Worm (Caenorhabditis elegans): ENCODE data around the gene hhat-2.

Gene hhat-2

DNA sequence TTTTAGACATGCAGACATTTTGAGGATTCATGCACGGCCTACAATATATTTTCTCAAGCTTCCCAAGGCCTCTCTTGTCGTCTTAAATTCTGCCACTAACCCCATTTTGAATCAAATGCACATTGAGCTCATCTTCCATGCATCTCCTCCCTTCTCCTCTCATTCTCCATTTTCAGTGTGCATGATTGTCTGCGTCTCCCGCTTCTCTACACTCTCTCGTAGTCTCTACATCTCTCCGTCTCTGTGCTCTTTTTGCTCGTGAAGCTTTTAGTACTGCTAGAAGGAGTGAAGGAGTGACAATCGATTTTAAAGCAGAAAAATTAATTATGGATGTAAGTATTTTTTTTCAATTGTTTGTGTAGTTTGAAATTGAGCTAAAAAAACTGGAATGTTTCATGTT lies 8.0 kb upstream of the hhat-2 start, which contains the start of gene Y57G11C.22:
Y57G11C.22 (plus strand) TSS at position 327 of the 400 bp plus-strand sequence.
- no peak for TF ChIP-seq hmg-4 (GFP tag; optimal IDR thresholded peaks at IDR 0.05)
- no peak for TF ChIP-seq pes-1 (GFP tag; IDR thresholded peaks at IDR 0.05)
- no peak for TF ChIP-seq hnd-1 (tag; optimal IDR thresholded peaks at IDR 0.05)
- no peak for TF ChIP-seq hmbx-1 (tag; optimal IDR thresholded peaks at IDR 0.05)
- no peak for TF ChIP-seq scrt-1 (GFP tag; IDR thresholded peaks at IDR 0.05)
- TF ChIP-seq sea-1 (GFP tag; conservative IDR thresholded peaks at IDR 0.05), result no peak
- TF ChIP-seq aly-1 (tag; optimal IDR thresholded peaks at IDR 0.05), result no peak
- no peak for TF ChIP-seq ama-1 (optimal IDR thresholded peaks at IDR 0.05)
- TF ChIP-seq ets-7 (tag; optimal IDR thresholded peaks at IDR 0.05), result no peak
- no peak for TF ChIP-seq tbx-37 (GFP tag; conservative IDR thresholded peaks at IDR 0.05)
- no peak for TF ChIP-seq tbx-11 (GFP tag; IDR thresholded peaks at IDR 0.05)
- no peak for TF ChIP-seq tra-4 (tag; optimal IDR thresholded peaks at IDR 0.05)
- TF ChIP-seq ceh-13 (GFP tag; optimal IDR thresholded peaks at IDR 0.05), result no peak

ce11 chrIV:14833537-14833936 lies 4.6 kb upstream of the hhat-2 start:
- no peak for TF ChIP-seq tbx-11 (GFP tag; IDR thresholded peaks at IDR 0.05)
- no peak for TF ChIP-seq pes-1 (GFP tag; IDR thresholded peaks at IDR 0.05)

DNA sequence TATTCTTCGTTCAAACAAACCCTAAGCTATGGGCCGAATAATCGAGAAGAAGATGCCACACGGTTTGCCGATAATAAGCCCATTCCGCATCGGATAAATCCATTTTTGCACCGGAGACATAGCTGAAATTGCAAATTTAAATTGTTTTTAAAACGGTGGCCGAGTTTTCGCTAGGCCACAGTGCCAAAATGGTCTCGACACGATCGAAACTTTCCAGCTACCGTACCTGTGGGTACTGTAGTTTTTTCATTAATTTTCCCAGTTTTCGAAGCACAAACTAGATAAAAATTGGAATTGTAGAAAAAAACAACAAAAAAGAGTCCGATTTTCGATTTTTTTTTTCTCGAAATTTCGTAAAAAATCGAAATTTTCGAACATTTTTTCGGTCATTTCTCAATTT lies 708 bp downstream of the hhat-2 start:
- TF ChIP-seq B0310.2 (tag; optimal IDR thresholded peaks at IDR 0.05), result no peak
- TF ChIP-seq tbx-11 (GFP tag; IDR thresholded peaks at IDR 0.05), result no peak
- no peak for TF ChIP-seq tra-4 (tag; optimal IDR thresholded peaks at IDR 0.05)
- TF ChIP-seq pes-1 (GFP tag; IDR thresholded peaks at IDR 0.05), result no peak
- no peak for TF ChIP-seq ceh-13 (GFP tag; optimal IDR thresholded peaks at IDR 0.05)
- no peak for TF ChIP-seq ets-7 (tag; optimal IDR thresholded peaks at IDR 0.05)
- TF ChIP-seq F13C5.2 (tag; optimal IDR thresholded peaks at IDR 0.05), result no peak
- no peak for TF ChIP-seq scrt-1 (GFP tag; IDR thresholded peaks at IDR 0.05)
- TF ChIP-seq hnd-1 (tag; optimal IDR thresholded peaks at IDR 0.05), result no peak
- no peak for TF ChIP-seq aly-1 (tag; optimal IDR thresholded peaks at IDR 0.05)
- no peak for TF ChIP-seq ceh-36 (tag; optimal IDR thresholded peaks at IDR 0.05)
- no peak for TF ChIP-seq ama-1 (optimal IDR thresholded peaks at IDR 0.05)
- TF ChIP-seq sea-1 (GFP tag; conservative IDR thresholded peaks at IDR 0.05), result no peak
- no peak for TF ChIP-seq hmg-4 (GFP tag; optimal IDR thresholded peaks at IDR 0.05)
- TF ChIP-seq hmbx-1 (tag; optimal IDR thresholded peaks at IDR 0.05), result no peak
- no peak for TF ChIP-seq flt-1 (GFP tag; IDR thresholded peaks at IDR 0.05)
- TF ChIP-seq tbx-37 (GFP tag; conservative IDR thresholded peaks at IDR 0.05), result no peak

DNA sequence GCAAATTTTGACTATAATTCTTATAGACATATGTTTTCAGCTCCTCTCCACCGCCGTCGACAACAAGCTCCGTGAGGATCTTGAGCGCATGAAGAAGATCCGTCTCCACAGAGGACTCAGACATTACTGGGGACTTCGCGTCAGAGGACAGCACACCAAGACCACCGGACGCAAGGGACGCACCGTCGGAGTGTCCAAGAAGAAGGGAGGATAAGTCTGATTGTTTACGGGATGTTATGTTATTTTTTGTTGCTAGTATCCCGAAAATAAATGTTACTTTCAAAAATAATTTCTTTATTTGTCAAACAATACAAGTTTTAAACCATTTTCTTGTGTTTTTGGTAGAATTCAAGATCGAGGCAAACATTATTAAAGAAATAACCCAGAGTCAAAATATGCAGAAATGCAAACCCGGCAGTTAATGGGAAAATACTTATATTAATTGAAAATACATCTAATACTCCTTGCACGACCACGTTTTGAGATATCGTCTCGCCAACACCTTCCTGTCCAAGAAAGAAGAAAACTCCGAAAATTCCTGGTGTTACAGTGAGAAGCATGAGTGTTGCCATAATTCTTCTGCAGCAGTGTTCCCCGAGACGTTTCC lies 2.7 kb downstream of the hhat-2 start:
- TF ChIP-seq tbx-11 (GFP tag; IDR thresholded peaks at IDR 0.05) (no peak), aly-1 (tag; optimal IDR thresholded peaks at IDR 0.05) (no peak), tra-4 (tag; optimal IDR thresholded peaks at IDR 0.05) (no peak), sea-1 (GFP tag; conservative IDR thresholded peaks at IDR 0.05) (no peak), pes-1 (GFP tag; IDR thresholded peaks at IDR 0.05) (no peak), ceh-13 (GFP tag; optimal IDR thresholded peaks at IDR 0.05) (no peak), B0310.2 (tag; optimal IDR thresholded peaks at IDR 0.05) (no peak), ama-1 (optimal IDR thresholded peaks at IDR 0.05) (no peak), ceh-36 (tag; optimal IDR thresholded peaks at IDR 0.05) (no peak), hmg-4 (GFP tag; optimal IDR thresholded peaks at IDR 0.05) (no peak), flt-1 (GFP tag; IDR thresholded peaks at IDR 0.05) (no peak), scrt-1 (GFP tag; IDR thresholded peaks at IDR 0.05) (no peak), F13C5.2 (tag; optimal IDR thresholded peaks at IDR 0.05) (no peak), tbx-37 (GFP tag; conservative IDR thresholded peaks at IDR 0.05) (no peak), hnd-1 (tag; optimal IDR thresholded peaks at IDR 0.05) (no peak), hmbx-1 (tag; optimal IDR thresholded peaks at IDR 0.05) (no peak), ets-7 (tag; optimal IDR thresholded peaks at IDR 0.05) (no peak)

ce11 chrIV:14825379-14825778 lies 3.5 kb downstream of the hhat-2 start, which contains the start of gene rps-18:
Gene rps-18 (plus strand): TSS chrIV:14825679.
- no peak for TF ChIP-seq aly-1 (tag; optimal IDR thresholded peaks at IDR 0.05)
- TF ChIP-seq ets-7 (tag; optimal IDR thresholded peaks at IDR 0.05), result no peak
- TF ChIP-seq ceh-36 (tag; optimal IDR thresholded peaks at IDR 0.05), result no peak
- TF ChIP-seq tbx-37 (GFP tag; conservative IDR thresholded peaks at IDR 0.05), result no peak
- no peak for TF ChIP-seq sea-1 (GFP tag; conservative IDR thresholded peaks at IDR 0.05)
- no peak for TF ChIP-seq B0310.2 (tag; optimal IDR thresholded peaks at IDR 0.05)

ce11 chrIV:14824878-14825352 lies 4.0 kb downstream of the hhat-2 start, which contains the start of gene sec-61.A:
Gene sec-61.A (minus strand): TSS chrIV:14825264.
- TF ChIP-seq hmg-4 (GFP tag; optimal IDR thresholded peaks at IDR 0.05) (peak; percentile 59), ceh-13 (GFP tag; optimal IDR thresholded peaks at IDR 0.05) (no peak), ets-7 (tag; optimal IDR thresholded peaks at IDR 0.05) (no peak), aly-1 (tag; optimal IDR thresholded peaks at IDR 0.05) (no peak), F13C5.2 (tag; optimal IDR thresholded peaks at IDR 0.05) (peak; percentile 57)

DNA sequence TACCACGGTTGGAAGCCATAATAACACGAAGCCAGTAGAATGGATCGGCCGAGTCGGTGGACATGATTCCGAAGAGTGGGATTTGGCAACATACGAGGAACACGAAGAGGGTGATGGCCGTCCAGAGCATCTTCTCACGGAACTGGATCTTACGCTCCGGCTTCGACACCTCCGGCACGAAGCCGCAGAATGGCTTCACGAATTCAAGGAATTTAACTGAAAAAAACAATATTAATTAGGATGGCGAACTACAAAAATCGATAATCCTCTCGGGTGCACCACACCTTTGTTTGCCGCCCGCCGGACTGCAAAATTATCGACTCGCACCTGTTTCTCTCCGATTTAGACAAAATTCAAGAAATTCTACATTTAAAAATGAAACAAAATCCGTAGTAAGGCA lies 4.7 kb downstream of the hhat-2 start:
- no peak for TF ChIP-seq flt-1 (GFP tag; IDR thresholded peaks at IDR 0.05)
- TF ChIP-seq aly-1 (tag; optimal IDR thresholded peaks at IDR 0.05), result no peak

DNA sequence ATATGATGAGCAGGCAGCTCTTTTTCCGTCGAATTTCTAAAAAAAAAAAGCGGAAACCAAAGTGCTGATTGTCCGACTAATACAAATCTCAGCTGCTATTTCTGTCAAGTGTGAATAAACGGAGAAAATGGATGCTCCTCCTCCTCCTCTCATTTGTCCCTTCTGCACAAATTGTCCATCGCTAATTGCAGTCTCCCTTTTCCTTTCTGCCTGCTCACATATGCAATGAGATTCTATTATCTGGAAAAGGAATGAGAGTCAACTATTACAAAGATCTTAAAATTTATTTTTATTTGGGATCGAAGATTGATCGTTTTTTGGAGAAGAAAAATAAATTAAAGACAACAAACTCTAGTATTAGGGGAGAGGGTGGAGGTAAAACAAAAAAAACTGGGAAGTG lies 6.7 kb downstream of the hhat-2 start:
- TF ChIP-seq hmbx-1 (tag; optimal IDR thresholded peaks at IDR 0.05) (no peak), ama-1 (optimal IDR thresholded peaks at IDR 0.05) (peak; percentile 38)
